Worm (Caenorhabditis elegans) whole organism, late embryonic: ENCODE results near the gene R02E4.3.

Experiments
- C08G9.2 ChIP-seq: sonication (generic microtip); optimal IDR thresholded peaks from 2 replicates; lab custom pipeline; 2016; ENCODE audit warnings: mild to moderate bottlenecking, missing genetic modification characterization, moderate library complexity, missing compliant biosample characterization
- F13H6.1 ChIP-seq: sonication (generic microtip); optimal IDR thresholded peaks from 2 replicates; lab custom pipeline; 2016; ENCODE audit warnings: missing genetic modification characterization, missing compliant biosample characterization
- K02D7.2 ChIP-seq: sonication (generic microtip); optimal IDR thresholded peaks from 2 replicates; lab custom pipeline; 2017; ENCODE audit warnings: mild to moderate bottlenecking, missing genetic modification characterization, missing compliant biosample characterization
- T23F11.4 ChIP-seq: fragments of 200-800 bp; sonication (Bioruptor generic); optimal IDR thresholded peaks from 2 replicates; lab custom pipeline; 2018; ENCODE audit warnings: mild to moderate bottlenecking, missing genetic modification characterization, missing compliant biosample characterization
- ahr-1 ChIP-seq: sonication (generic microtip); optimal IDR thresholded peaks from 2 replicates; lab custom pipeline; 2016; ENCODE audit warnings: missing genetic modification characterization, missing compliant biosample characterization
- ceh-14 ChIP-seq: sonication (generic microtip); optimal IDR thresholded peaks from 2 replicates; lab custom pipeline; 2016; ENCODE audit warnings: missing genotype, missing genetic modification characterization, missing compliant biosample characterization
- ceh-18 ChIP-seq: sonication (generic microtip); optimal IDR thresholded peaks from 2 replicates; lab custom pipeline; 2016; ENCODE audit warnings: missing genetic modification characterization, missing compliant biosample characterization
- ceh-24 ChIP-seq: sonication (generic microtip); optimal IDR thresholded peaks from 2 replicates; lab custom pipeline; 2016; ENCODE audit warnings: mild to moderate bottlenecking, missing genetic modification characterization, missing compliant biosample characterization
- ceh-30 ChIP-seq: fragments of 150-350 bp; optimal IDR thresholded peaks from 2 replicates; lab custom pipeline; 2014; ENCODE audit warnings: missing biosample characterization, missing genetic modification characterization
- ceh-45 ChIP-seq: fragments of 200-800 bp; sonication (Bioruptor generic); IDR thresholded peaks from 2 replicates; pipeline ENCODE4 v1.3.6; 2022; ENCODE audit warnings: missing genetic modification reagents, missing genetic modification characterization, missing compliant biosample characterization
- ceh-48 ChIP-seq: sonication (generic microtip); optimal IDR thresholded peaks from 2 replicates; lab custom pipeline; 2016; ENCODE audit warnings: missing genetic modification characterization, inconsistent platforms, missing compliant biosample characterization
- ceh-6 ChIP-seq: fragments of 200-800 bp; sonication (Bioruptor generic); optimal IDR thresholded peaks from 2 replicates; lab custom pipeline; 2018; ENCODE audit warnings: mild to moderate bottlenecking, missing genetic modification characterization, missing compliant biosample characterization
- ceh-9 ChIP-seq: sonication (generic microtip); optimal IDR thresholded peaks from 2 replicates; lab custom pipeline; 2016; ENCODE audit warnings: mild to moderate bottlenecking, missing genetic modification characterization, inconsistent platforms, missing compliant biosample characterization
- che-1 ChIP-seq: sonication (generic microtip); optimal IDR thresholded peaks from 2 replicates; lab custom pipeline; 2016; ENCODE audit warnings: mild to moderate bottlenecking, missing genetic modification characterization, missing compliant biosample characterization
- dmd-4 ChIP-seq: sonication (generic microtip); optimal IDR thresholded peaks from 2 replicates; lab custom pipeline; 2016; ENCODE audit warnings: borderline replicate concordance, missing genetic modification characterization, missing compliant biosample characterization
- dve-1 ChIP-seq: sonication (generic microtip); optimal IDR thresholded peaks from 2 replicates; lab custom pipeline; 2017; ENCODE audit warnings: antibody characterized with exemption, mild to moderate bottlenecking, missing genetic modification characterization, missing compliant biosample characterization
- ets-4 ChIP-seq: sonication (generic microtip); optimal IDR thresholded peaks from 2 replicates; lab custom pipeline; 2016; ENCODE audit warnings: missing genetic modification characterization, missing compliant biosample characterization
- gmeb-2 ChIP-seq: sonication (generic microtip); optimal IDR thresholded peaks from 2 replicates; lab custom pipeline; 2016; ENCODE audit warnings: missing genetic modification characterization, inconsistent platforms, missing compliant biosample characterization
- hlh-13 ChIP-seq: fragments of 200-800 bp; sonication (Bioruptor generic); optimal IDR thresholded peaks from 2 replicates; lab custom pipeline; 2018; ENCODE audit warnings: mild to moderate bottlenecking, missing genetic modification characterization, missing compliant biosample characterization
- hlh-15 ChIP-seq: sonication (generic microtip); optimal IDR thresholded peaks from 2 replicates; lab custom pipeline; 2016; ENCODE audit warnings: missing genetic modification characterization, missing compliant biosample characterization
- hlh-30 ChIP-seq: sonication (generic microtip); optimal IDR thresholded peaks from 2 replicates; lab custom pipeline; 2017; ENCODE audit warnings: antibody characterized with exemption, missing genetic modification characterization, missing compliant biosample characterization; ENCODE audit not compliant: insufficient read depth
- lim-6 ChIP-seq: sonication (generic microtip); optimal IDR thresholded peaks from 2 replicates; lab custom pipeline; 2016; ENCODE audit warnings: missing genetic modification characterization, missing compliant biosample characterization
- npax-4 ChIP-seq: sonication (generic microtip); optimal IDR thresholded peaks from 2 replicates; lab custom pipeline; 2016; ENCODE audit warnings: missing genetic modification characterization, missing compliant biosample characterization
- pha-4 ChIP-seq: fragments of 150-350 bp; optimal IDR thresholded peaks from 2 replicates; lab custom pipeline; 2018; ENCODE audit warnings: missing biosample characterization, missing genetic modification reagents, missing genetic modification characterization
- ref-2 ChIP-seq: sonication (generic microtip); optimal IDR thresholded peaks from 2 replicates; lab custom pipeline; 2016; ENCODE audit warnings: missing genetic modification characterization, missing compliant biosample characterization
- rnt-1 ChIP-seq: sonication (generic microtip); optimal IDR thresholded peaks from 2 replicates; lab custom pipeline; 2016; ENCODE audit warnings: missing genetic modification characterization, missing compliant biosample characterization
- sox-2 ChIP-seq: fragments of 200-800 bp; sonication (Bioruptor generic); IDR thresholded peaks from 2 replicates; pipeline ENCODE4 v1.3.6; 2022; ENCODE audit warnings: missing genetic modification reagents, missing genetic modification characterization, missing compliant biosample characterization
- tbx-7 ChIP-seq: sonication (generic microtip); optimal IDR thresholded peaks from 2 replicates; lab custom pipeline; 2016; ENCODE audit warnings: missing genotype, missing genetic modification characterization, missing compliant biosample characterization
- unc-55 ChIP-seq: sonication (generic microtip); optimal IDR thresholded peaks from 2 replicates; lab custom pipeline; 2017; ENCODE audit warnings: missing biosample characterization, missing genetic modification reagents, missing genetic modification characterization
- unc-86 ChIP-seq: sonication (generic microtip); optimal IDR thresholded peaks from 2 replicates; lab custom pipeline; 2016; ENCODE audit warnings: missing genetic modification characterization, missing compliant biosample characterization
- zip-5 ChIP-seq: sonication (generic microtip); optimal IDR thresholded peaks from 2 replicates; lab custom pipeline; 2016; ENCODE audit warnings: missing genetic modification characterization, missing compliant biosample characterization
- ztf-16 ChIP-seq: sonication (generic microtip); optimal IDR thresholded peaks from 2 replicates; lab custom pipeline; 2017; ENCODE audit warnings: missing genetic modification characterization, missing compliant biosample characterization

The R02E4.3 gene

ce11 chrX:4139593-4140565, 38.0 kb upstream of the R02E4.3 start, which contains the start of gene ZK470.4 (continued):
- TF ChIP-seq gmeb-2 (tag; lab: Kevin White, UChicago) = no peak

DNA sequence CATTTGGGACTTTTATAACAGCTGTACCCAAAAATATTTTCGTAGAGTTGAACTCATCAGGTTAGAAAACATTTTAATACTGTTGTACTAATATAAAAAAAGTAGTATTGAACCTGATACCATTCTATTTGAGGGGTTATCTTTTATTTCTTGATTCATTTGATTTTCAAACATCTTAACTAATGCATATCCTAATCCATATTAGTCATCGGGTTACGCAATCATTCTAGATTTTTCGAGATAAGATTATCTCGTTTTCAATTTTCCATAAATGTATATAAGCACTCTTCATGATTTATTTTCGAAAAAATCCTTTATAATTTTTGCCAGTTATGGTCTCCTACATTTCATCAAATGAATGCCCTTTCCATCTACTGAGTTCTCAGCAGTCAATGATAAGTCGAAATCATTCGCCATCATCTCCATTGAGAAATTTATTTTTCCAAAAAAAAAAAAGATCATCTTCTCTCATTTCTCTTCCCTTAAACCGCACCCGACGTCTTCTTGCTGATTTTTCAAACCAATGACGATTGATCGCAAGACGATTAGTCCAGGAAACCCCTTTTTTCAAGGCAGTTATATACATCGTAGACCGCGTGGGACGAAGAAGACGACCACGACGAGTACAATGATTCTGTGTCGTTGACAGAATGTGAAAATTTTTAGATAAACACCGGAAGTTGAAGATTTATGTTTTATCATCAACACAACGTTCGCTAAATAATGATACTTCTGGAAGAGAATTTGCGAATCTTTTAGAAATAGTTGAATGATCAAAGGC, 36.7 kb upstream of the R02E4.3 start:
- TF ChIP-seq hlh-30 (tag; lab: Kevin White, UChicago) = no peak

DNA sequence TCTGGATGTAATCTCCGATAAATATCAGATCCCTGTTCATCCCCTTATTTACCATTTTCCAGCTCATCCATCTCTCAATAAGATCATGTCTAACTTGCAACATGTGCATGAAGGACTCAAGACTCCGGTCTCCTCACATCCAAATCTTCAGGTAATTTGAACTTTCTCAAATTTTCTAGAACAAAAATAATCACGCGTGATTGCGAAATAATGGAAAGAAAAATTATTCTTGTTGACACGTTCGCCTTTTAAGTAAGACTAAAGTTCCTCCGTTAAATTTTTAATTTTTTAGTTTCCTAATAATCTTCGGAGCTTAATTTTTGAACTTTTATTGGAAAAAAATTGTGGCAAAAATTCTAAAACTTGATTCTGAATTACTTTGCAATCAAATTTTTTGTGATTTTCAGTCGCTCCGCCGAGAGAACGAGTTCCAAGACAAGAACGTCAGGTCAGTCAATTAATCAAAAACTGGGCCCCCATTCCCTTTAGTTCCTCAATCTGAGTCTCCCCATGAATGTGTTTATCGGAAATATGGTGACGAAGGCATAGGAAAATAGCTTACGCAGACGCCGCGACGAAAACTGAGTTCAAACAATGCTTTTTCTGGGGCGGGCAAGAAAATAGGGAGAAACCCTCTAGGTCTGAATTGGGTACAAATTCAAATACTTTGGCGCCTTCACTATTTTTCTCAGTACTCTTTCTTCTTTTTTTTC, 35.7 kb upstream of the R02E4.3 start:
- TF ChIP-seq ceh-24 (tag; lab: Kevin White, UChicago) (no peak), pha-4 (tag; lab: Kevin White, UChicago) (no peak), dve-1 (tag; lab: Kevin White, UChicago) (no peak), ceh-18 (no peak), ceh-9 (tag; lab: Kevin White, UChicago) (no peak), K02D7.2 (tag; lab: Kevin White, UChicago) (no peak), tbx-7 (tag; lab: Kevin White, UChicago) (no peak), ceh-48 (tag; lab: Kevin White, UChicago) (no peak), F13H6.1 (tag; lab: Kevin White, UChicago) (no peak), ceh-6 (GFP tag; lab: Kevin White, UChicago) (no peak), ztf-16 (tag; lab: Kevin White, UChicago) (no peak), rnt-1 (tag; lab: Kevin White, UChicago) (no peak), T23F11.4 (GFP tag; lab: Kevin White, UChicago) (no peak), unc-55 (no peak), hlh-15 (tag; lab: Kevin White, UChicago) (no peak), npax-4 (tag; lab: Kevin White, UChicago) (no peak), ceh-14 (tag; lab: Kevin White, UChicago) (no peak), C08G9.2 (no peak), hlh-13 (GFP tag; lab: Kevin White, UChicago) (no peak), unc-86 (tag; lab: Kevin White, UChicago) (no peak)

ce11 chrX:4136547-4137311, 34.8 kb upstream of the R02E4.3 start:
- no peak for TF ChIP-seq dmd-4
- no peak for TF ChIP-seq ceh-14 (tag; lab: Kevin White, UChicago)
- no peak for TF ChIP-seq ceh-45 (GFP tag; lab: Robert Waterston, UW)
- TF ChIP-seq sox-2 (GFP tag; lab: Robert Waterston, UW) = no peak
- no peak for TF ChIP-seq hlh-13 (GFP tag; lab: Kevin White, UChicago)
- no peak for TF ChIP-seq F13H6.1 (tag; lab: Kevin White, UChicago)
- no peak for TF ChIP-seq ceh-30 (tag; lab: Kevin White, UChicago)
- no peak for TF ChIP-seq che-1 (tag; lab: Kevin White, UChicago)
- TF ChIP-seq ahr-1 (tag; lab: Kevin White, UChicago) = no peak
- TF ChIP-seq ceh-24 (tag; lab: Kevin White, UChicago) = no peak
- no peak for TF ChIP-seq ets-4 (tag; lab: Kevin White, UChicago)
- no peak for TF ChIP-seq ref-2
- TF ChIP-seq lim-6 = no peak
- TF ChIP-seq zip-5 (tag; lab: Kevin White, UChicago) = no peak
- TF ChIP-seq, all 69 proteins: peak for 0
